Worm (Caenorhabditis elegans) whole organism, late embryonic: ENCODE measurements around the gene T25B9.12.
A peak's percentile ranks its signal among the peaks of the same experiment; 100 is the strongest.

Experiments
- F13H6.1 ChIP-seq: sonication (generic microtip); optimal IDR thresholded peaks from 2 replicates; lab custom pipeline; 2016; ENCODE audit warnings: missing genetic modification characterization, missing compliant biosample characterization
- K09A11.1 ChIP-seq: sonication (generic microtip); optimal IDR thresholded peaks from 2 replicates; lab custom pipeline; 2017; ENCODE audit warnings: antibody characterized with exemption, mild to moderate bottlenecking, missing genetic modification characterization, missing compliant biosample characterization; ENCODE audit not compliant: insufficient read depth
- T23F11.4 ChIP-seq: fragments of 200-800 bp; sonication (Bioruptor generic); optimal IDR thresholded peaks from 2 replicates; lab custom pipeline; 2018; ENCODE audit warnings: mild to moderate bottlenecking, missing genetic modification characterization, missing compliant biosample characterization
- Y22D7AL.16 ChIP-seq: sonication (generic microtip); optimal IDR thresholded peaks from 2 replicates; lab custom pipeline; 2016; ENCODE audit warnings: missing genetic modification characterization, missing compliant biosample characterization
- ahr-1 ChIP-seq: sonication (generic microtip); optimal IDR thresholded peaks from 2 replicates; lab custom pipeline; 2016; ENCODE audit warnings: missing genetic modification characterization, missing compliant biosample characterization
- ceh-19 ChIP-seq: fragments of 200-800 bp; sonication (Bioruptor generic); optimal IDR thresholded peaks from 2 replicates; lab custom pipeline; 2018; ENCODE audit warnings: mild to moderate bottlenecking, missing genetic modification characterization, missing compliant biosample characterization
- ceh-2 ChIP-seq: sonication (generic microtip); optimal IDR thresholded peaks from 2 replicates; lab custom pipeline; 2016; ENCODE audit warnings: missing genotype, missing genetic modification characterization, missing compliant biosample characterization
- ceh-22 ChIP-seq: sonication (generic microtip); optimal IDR thresholded peaks from 2 replicates; lab custom pipeline; 2017; ENCODE audit warnings: missing biosample characterization, missing genetic modification characterization
- ceh-24 ChIP-seq: sonication (generic microtip); optimal IDR thresholded peaks from 2 replicates; lab custom pipeline; 2016; ENCODE audit warnings: mild to moderate bottlenecking, missing genetic modification characterization, missing compliant biosample characterization
- ceh-30 ChIP-seq: fragments of 150-350 bp; optimal IDR thresholded peaks from 2 replicates; lab custom pipeline; 2014; ENCODE audit warnings: missing biosample characterization, missing genetic modification characterization
- ceh-48 ChIP-seq: sonication (generic microtip); optimal IDR thresholded peaks from 2 replicates; lab custom pipeline; 2016; ENCODE audit warnings: missing genetic modification characterization, inconsistent platforms, missing compliant biosample characterization
- ceh-9 ChIP-seq: sonication (generic microtip); optimal IDR thresholded peaks from 2 replicates; lab custom pipeline; 2016; ENCODE audit warnings: mild to moderate bottlenecking, missing genetic modification characterization, inconsistent platforms, missing compliant biosample characterization
- elt-2 ChIP-seq: sonication (generic microtip); optimal IDR thresholded peaks from 2 replicates; lab custom pipeline; 2016; ENCODE audit warnings: missing genetic modification reagents, missing genetic modification characterization, missing compliant biosample characterization
- elt-4 ChIP-seq: sonication (generic microtip); optimal IDR thresholded peaks from 2 replicates; lab custom pipeline; 2016; ENCODE audit warnings: missing genetic modification characterization, missing compliant biosample characterization
- eyg-1 ChIP-seq: sonication (generic microtip); optimal IDR thresholded peaks from 2 replicates; lab custom pipeline; 2016; ENCODE audit warnings: missing genotype, missing genetic modification characterization, missing compliant biosample characterization
- fax-1 ChIP-seq: sonication (generic microtip); optimal IDR thresholded peaks from 2 replicates; lab custom pipeline; 2016; ENCODE audit warnings: missing genotype, missing genetic modification characterization, missing compliant biosample characterization
- fkh-10 ChIP-seq: fragments of 150-350 bp; optimal IDR thresholded peaks from 2 replicates; lab custom pipeline; 2014; ENCODE audit warnings: missing biosample characterization, missing genetic modification reagents, missing genetic modification characterization
- gmeb-2 ChIP-seq: sonication (generic microtip); optimal IDR thresholded peaks from 2 replicates; lab custom pipeline; 2016; ENCODE audit warnings: missing genetic modification characterization, inconsistent platforms, missing compliant biosample characterization
- hlh-30 ChIP-seq: sonication (generic microtip); optimal IDR thresholded peaks from 2 replicates; lab custom pipeline; 2017; ENCODE audit warnings: antibody characterized with exemption, missing genetic modification characterization, missing compliant biosample characterization; ENCODE audit not compliant: insufficient read depth
- hlh-6 ChIP-seq: sonication (generic microtip); optimal IDR thresholded peaks from 2 replicates; lab custom pipeline; 2016; ENCODE audit warnings: missing genotype, missing genetic modification characterization, missing compliant biosample characterization
- lin-11 ChIP-seq: fragments of 200-800 bp; sonication (Bioruptor generic); optimal IDR thresholded peaks from 2 replicates; lab custom pipeline; 2018; ENCODE audit warnings: mild to moderate bottlenecking, missing genetic modification characterization, missing compliant biosample characterization
- pag-3 ChIP-seq: sonication (generic microtip); optimal IDR thresholded peaks from 2 replicates; lab custom pipeline; 2016; ENCODE audit warnings: missing compliant biosample characterization, missing genetic modification characterization, borderline replicate concordance
- pat-9 ChIP-seq: fragments of 200-800 bp; sonication (Bioruptor generic); optimal IDR thresholded peaks from 2 replicates; lab custom pipeline; 2018; ENCODE audit warnings: mild to moderate bottlenecking, missing genetic modification characterization, moderate library complexity, missing compliant biosample characterization
- pax-1 ChIP-seq: fragments of 150-350 bp; optimal IDR thresholded peaks from 2 replicates; lab custom pipeline; 2014; ENCODE audit warnings: missing biosample characterization, missing genetic modification characterization
- pha-4 ChIP-seq: fragments of 150-350 bp; optimal IDR thresholded peaks from 2 replicates; lab custom pipeline; 2018; ENCODE audit warnings: missing biosample characterization, missing genetic modification reagents, missing genetic modification characterization
- pqm-1 ChIP-seq: sonication (generic microtip); optimal IDR thresholded peaks from 2 replicates; lab custom pipeline; 2016; ENCODE audit warnings: missing genetic modification characterization, missing compliant biosample characterization
- pros-1 ChIP-seq: fragments of 150-350 bp; optimal IDR thresholded peaks from 2 replicates; lab custom pipeline; 2014; ENCODE audit warnings: missing biosample characterization, missing genetic modification reagents, missing genetic modification characterization
- ref-2 ChIP-seq: sonication (generic microtip); optimal IDR thresholded peaks from 2 replicates; lab custom pipeline; 2016; ENCODE audit warnings: missing genetic modification characterization, missing compliant biosample characterization
- rnt-1 ChIP-seq: sonication (generic microtip); optimal IDR thresholded peaks from 2 replicates; lab custom pipeline; 2016; ENCODE audit warnings: missing genetic modification characterization, missing compliant biosample characterization
- sdc-2 ChIP-seq: sonication (generic microtip); optimal IDR thresholded peaks from 2 replicates; lab custom pipeline; 2016; ENCODE audit warnings: missing genotype, missing genetic modification characterization, missing compliant biosample characterization
- ttx-3 ChIP-seq: sonication (generic microtip); optimal IDR thresholded peaks from 2 replicates; lab custom pipeline; 2016; ENCODE audit warnings: missing genetic modification reagents, missing genetic modification characterization, missing compliant biosample characterization
- unc-42 ChIP-seq: sonication (generic microtip); optimal IDR thresholded peaks from 2 replicates; lab custom pipeline; 2016; ENCODE audit warnings: missing genotype, missing genetic modification characterization, missing compliant biosample characterization
- unc-55 ChIP-seq: sonication (generic microtip); optimal IDR thresholded peaks from 2 replicates; lab custom pipeline; 2017; ENCODE audit warnings: missing biosample characterization, missing genetic modification reagents, missing genetic modification characterization
- unc-86 ChIP-seq: sonication (generic microtip); optimal IDR thresholded peaks from 2 replicates; lab custom pipeline; 2016; ENCODE audit warnings: missing genetic modification characterization, missing compliant biosample characterization
- zip-5 ChIP-seq: sonication (generic microtip); optimal IDR thresholded peaks from 2 replicates; lab custom pipeline; 2016; ENCODE audit warnings: missing genetic modification characterization, missing compliant biosample characterization

The T25B9.12 gene

DNA sequence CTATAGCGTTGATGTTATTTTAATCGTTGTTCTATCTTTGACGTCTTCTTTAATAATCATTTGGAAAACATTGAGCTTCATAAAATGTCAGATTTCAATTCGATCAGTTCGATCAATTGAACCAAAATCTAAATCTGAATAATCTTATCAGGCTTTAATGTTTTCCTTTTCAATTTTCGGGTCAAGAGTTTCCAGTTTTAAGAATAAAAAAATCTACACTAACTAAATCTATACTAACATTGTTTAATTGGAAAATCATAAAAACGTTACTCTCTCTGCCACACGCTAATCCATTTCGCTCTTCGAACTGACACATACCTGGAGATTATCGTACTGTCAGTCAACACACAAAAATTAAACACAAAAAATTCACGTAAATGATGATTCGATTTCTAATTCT lies 947 bp upstream of the T25B9.12 start, which contains the start of gene T25B9.11:
T25B9.11 (plus strand) TSS at position 301 of the 400 bp plus-strand sequence.
- TF ChIP-seq ceh-24 (tag; lab: Kevin White, UChicago) (no peak), lin-11 (tag; lab: Kevin White, UChicago) (no peak), ceh-22 (tag; lab: Kevin White, UChicago) (no peak), unc-86 (tag; lab: Kevin White, UChicago) (no peak), ceh-30 (tag; lab: Kevin White, UChicago) (no peak), K09A11.1 (tag; lab: Kevin White, UChicago) (no peak), ceh-19 (GFP tag; lab: Kevin White, UChicago) (no peak), pha-4 (tag; lab: Kevin White, UChicago) (no peak), hlh-30 (tag; lab: Kevin White, UChicago) (no peak), gmeb-2 (tag; lab: Kevin White, UChicago) (no peak), Y22D7AL.16 (no peak), ahr-1 (tag; lab: Kevin White, UChicago) (no peak), pag-3 (no peak), ref-2 (tag; lab: Kevin White, UChicago) (no peak), pros-1 (tag; lab: Kevin White, UChicago) (no peak), pqm-1 (tag; lab: Kevin White, UChicago) (no peak), rnt-1 (tag; lab: Kevin White, UChicago) (no peak)
- TF ChIP-seq, all 69 proteins: peak for 0

DNA sequence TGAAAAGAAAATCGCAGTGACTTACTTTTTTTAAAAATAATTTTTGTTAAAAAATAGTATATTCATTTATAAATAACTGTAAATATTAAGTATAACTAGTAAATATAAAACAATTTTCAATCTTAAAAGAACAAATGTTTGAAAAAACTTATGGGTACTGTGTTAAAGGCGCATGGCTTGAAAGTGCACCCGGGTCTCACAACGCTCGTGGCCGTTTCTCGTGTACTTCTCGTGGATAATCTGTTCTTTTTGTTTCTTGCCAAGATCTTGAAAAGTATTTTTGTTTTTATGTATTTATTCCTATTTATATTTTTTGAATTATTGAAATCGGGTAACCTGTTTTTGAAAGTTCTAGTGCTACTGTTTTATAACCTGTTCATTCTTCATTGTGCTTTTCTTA lies 918 bp downstream of the T25B9.12 start:
- TF ChIP-seq hlh-30 (tag; lab: Kevin White, UChicago) (no peak), elt-2 (tag; lab: Kevin White, UChicago) (no peak), ceh-2 (no peak), fkh-10 (no peak), ceh-48 (tag; lab: Kevin White, UChicago) (no peak), ttx-3 (no peak), pqm-1 (tag; lab: Kevin White, UChicago) (no peak), elt-4 (no peak), pat-9 (no peak)

- TF ChIP-seq elt-2 (tag; lab: Kevin White, UChicago) (no peak), unc-42 (peak; percentile 33)
These were observed 3.0 kb downstream of the T25B9.12 start, which contains the start of gene T25B9.8 for ce11 chrIV:10768146-10768636. T25B9.8 (minus strand) TSS chrIV:10768196.

DNA sequence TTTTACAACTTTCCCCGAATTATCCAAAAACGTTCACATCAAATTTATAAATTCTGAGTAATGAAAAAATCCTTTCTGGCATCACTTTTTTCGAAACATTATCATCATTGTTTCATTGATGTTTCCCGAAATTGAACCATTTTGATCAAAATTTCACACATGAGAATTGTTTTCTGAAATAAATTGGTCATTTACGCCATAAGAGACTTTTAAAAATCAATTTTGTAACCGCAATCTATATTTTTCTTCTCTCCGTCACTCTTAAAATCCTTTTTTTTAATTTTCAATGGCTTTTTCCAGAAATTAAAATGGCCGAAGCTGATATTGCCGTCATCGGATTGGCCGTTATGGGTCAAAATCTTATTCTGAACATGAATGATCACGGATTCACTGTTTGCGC lies 4.2 kb downstream of the T25B9.12 start, which contains the start of gene T25B9.9:
T25B9.9 (plus strand) TSS at position 301 of the 400 bp plus-strand sequence.
- TF ChIP-seq fax-1 (tag; lab: Kevin White, UChicago) (no peak), F13H6.1 (tag; lab: Kevin White, UChicago) (no peak), unc-42 (no peak), pat-9 (no peak), pax-1 (tag; lab: Kevin White, UChicago) (no peak), rnt-1 (tag; lab: Kevin White, UChicago) (no peak), hlh-6 (tag; lab: Kevin White, UChicago) (no peak), T23F11.4 (no peak), ceh-19 (GFP tag; lab: Kevin White, UChicago) (no peak), unc-86 (tag; lab: Kevin White, UChicago) (no peak), unc-55 (GFP tag; lab: Kevin White, UChicago) (no peak), ceh-2 (no peak), sdc-2 (tag; lab: Kevin White, UChicago) (no peak), zip-5 (tag; lab: Kevin White, UChicago) (no peak), ceh-9 (tag; lab: Kevin White, UChicago) (no peak), eyg-1 (no peak)
